Worm (Caenorhabditis elegans): ENCODE data around the gene pho-10.

pho-10 gene

DNA sequence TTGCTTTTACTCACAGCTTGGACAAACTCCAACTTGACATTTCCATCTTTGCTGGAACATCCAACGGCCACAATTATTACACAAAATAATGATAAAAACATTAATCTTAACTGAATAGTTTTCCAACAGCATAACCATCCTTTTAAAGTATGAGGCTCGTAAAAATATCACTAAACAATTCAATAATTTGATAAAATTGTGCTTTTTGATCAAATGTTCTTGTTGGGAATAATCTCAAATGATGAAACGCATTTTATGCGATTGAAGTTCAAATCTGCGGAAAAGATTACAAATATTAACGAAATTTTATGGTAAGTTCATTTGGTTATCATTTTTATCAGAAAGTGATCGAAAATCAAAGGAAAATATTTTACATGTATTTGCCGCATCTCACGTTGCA lies at the start of gene pho-10:
Gene pho-10, minus strand, starts transcription at position 101 of the 400 bp plus-strand sequence.
- TF ChIP-seq dao-5 (tag; optimal IDR thresholded peaks at IDR 0.05) (no peak), him-1 (tag; optimal IDR thresholded peaks at IDR 0.05) (no peak), W03F9.2 (tag; optimal IDR thresholded peaks at IDR 0.05) (no peak)

DNA sequence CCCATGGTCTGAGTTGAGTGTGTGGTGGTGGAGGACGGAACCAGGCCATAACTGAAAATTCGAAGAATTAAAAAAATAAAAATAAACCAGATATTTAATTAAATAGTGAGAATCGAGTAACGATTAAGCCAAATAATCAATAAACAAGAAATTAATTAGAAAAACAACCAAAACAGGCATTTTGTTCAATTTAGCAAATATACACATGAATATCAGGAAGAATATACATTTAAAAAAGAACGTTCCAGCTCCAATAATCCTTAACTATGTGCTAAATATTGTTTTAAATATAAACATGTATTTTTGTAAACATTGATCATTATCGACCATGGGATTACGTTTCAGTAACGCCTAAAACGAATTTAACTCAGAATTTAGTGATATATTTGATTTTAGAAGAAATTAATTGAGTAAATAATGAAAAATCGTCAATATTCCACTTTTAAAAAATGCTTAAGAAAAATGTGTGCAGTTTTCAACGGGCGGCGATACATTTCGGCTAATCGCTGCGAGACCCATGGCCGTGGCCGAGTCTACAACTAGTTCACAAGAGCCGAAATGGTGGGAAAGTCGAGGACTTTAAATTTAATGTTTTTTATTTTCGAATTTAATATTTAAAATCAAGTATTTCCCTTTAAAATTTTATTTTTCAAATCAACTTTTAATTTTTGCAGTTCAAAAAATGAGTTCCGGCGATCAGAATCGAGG lies 47.8 kb upstream of the pho-10 start, which contains the start of the genes R53.4 and psf-1:
Gene R53.4, minus strand, starts transcription at position 51 of the 708 bp plus-strand sequence.
Gene psf-1, plus strand, starts transcription at position 675 of the 708 bp plus-strand sequence.
- TF ChIP-seq W03F9.2 (tag; optimal IDR thresholded peaks at IDR 0.05) (peak; percentile 75), him-1 (tag; optimal IDR thresholded peaks at IDR 0.05) (peak; percentile 43), dao-5 (tag; optimal IDR thresholded peaks at IDR 0.05) (no peak)

- TF ChIP-seq dao-5 (tag; optimal IDR thresholded peaks at IDR 0.05): no peak
- no peak for TF ChIP-seq him-1 (tag; optimal IDR thresholded peaks at IDR 0.05)
- no peak for TF ChIP-seq W03F9.2 (tag; optimal IDR thresholded peaks at IDR 0.05)
These were observed 46.6 kb upstream of the pho-10 start, which contains the start of gene dtmk-1 for ce11 chrII:9966954-9967353. dtmk-1 (minus strand) TSS chrII:9967099.

ce11 chrII:9965325-9965724 lies 45.0 kb upstream of the pho-10 start:
- no peak for TF ChIP-seq him-1 (tag; optimal IDR thresholded peaks at IDR 0.05)
- no peak for TF ChIP-seq dao-5 (tag; optimal IDR thresholded peaks at IDR 0.05)
- TF ChIP-seq W03F9.2 (tag; optimal IDR thresholded peaks at IDR 0.05): no peak

DNA sequence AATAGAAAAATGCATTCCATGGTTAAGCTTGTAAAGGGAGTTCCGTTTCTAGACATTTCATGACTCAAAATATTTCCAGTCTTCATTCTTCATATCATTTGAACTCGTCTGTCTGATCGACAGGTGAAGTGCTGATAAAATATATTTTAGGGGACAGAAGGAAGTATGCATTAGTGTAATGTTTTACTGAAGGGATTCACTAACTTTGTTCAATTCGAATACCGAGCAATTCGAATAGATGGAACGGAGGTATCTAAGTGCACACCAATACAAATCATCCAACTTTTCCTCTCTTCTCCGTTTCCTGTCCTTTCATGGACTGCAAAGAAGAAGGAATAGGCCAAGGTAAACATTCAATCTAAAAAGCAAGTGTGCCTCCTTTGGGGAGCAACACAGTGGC lies 43.4 kb upstream of the pho-10 start:
- TF ChIP-seq dao-5 (tag; optimal IDR thresholded peaks at IDR 0.05) (no peak), him-1 (tag; optimal IDR thresholded peaks at IDR 0.05) (no peak), W03F9.2 (tag; optimal IDR thresholded peaks at IDR 0.05) (no peak)

ce11 chrII:9960127-9960526 lies 39.8 kb upstream of the pho-10 start:
- TF ChIP-seq W03F9.2 (tag; optimal IDR thresholded peaks at IDR 0.05) (no peak), dao-5 (tag; optimal IDR thresholded peaks at IDR 0.05) (no peak), him-1 (tag; optimal IDR thresholded peaks at IDR 0.05) (no peak)

ce11 chrII:9956116-9956515 lies 35.7 kb upstream of the pho-10 start:
- no peak for TF ChIP-seq W03F9.2 (tag; optimal IDR thresholded peaks at IDR 0.05)
- TF ChIP-seq dao-5 (tag; optimal IDR thresholded peaks at IDR 0.05): no peak
- TF ChIP-seq him-1 (tag; optimal IDR thresholded peaks at IDR 0.05): no peak

- TF ChIP-seq W03F9.2 (tag; optimal IDR thresholded peaks at IDR 0.05): no peak
- TF ChIP-seq dao-5 (tag; optimal IDR thresholded peaks at IDR 0.05): no peak
- no peak for TF ChIP-seq him-1 (tag; optimal IDR thresholded peaks at IDR 0.05)
These were observed 34.5 kb upstream of the pho-10 start, which contains the start of gene egl-43 for ce11 chrII:9954885-9955284. egl-43 (plus strand) TSS chrII:9955185.

- TF ChIP-seq him-1 (tag; optimal IDR thresholded peaks at IDR 0.05): no peak
These were observed 31.5 kb upstream of the pho-10 start for ce11 chrII:9951846-9952245.

- TF ChIP-seq him-1 (tag; optimal IDR thresholded peaks at IDR 0.05): no peak
- no peak for TF ChIP-seq dao-5 (tag; optimal IDR thresholded peaks at IDR 0.05)
- no peak for TF ChIP-seq W03F9.2 (tag; optimal IDR thresholded peaks at IDR 0.05)
These were observed 28.3 kb upstream of the pho-10 start for ce11 chrII:9948662-9949061.

- TF ChIP-seq him-1 (tag; optimal IDR thresholded peaks at IDR 0.05): no peak
- no peak for TF ChIP-seq W03F9.2 (tag; optimal IDR thresholded peaks at IDR 0.05)
- no peak for TF ChIP-seq dao-5 (tag; optimal IDR thresholded peaks at IDR 0.05)
These were observed 23.5 kb upstream of the pho-10 start, which contains the start of gene flad-1 for ce11 chrII:9943837-9944236. flad-1 (plus strand) TSS chrII:9944137.

DNA sequence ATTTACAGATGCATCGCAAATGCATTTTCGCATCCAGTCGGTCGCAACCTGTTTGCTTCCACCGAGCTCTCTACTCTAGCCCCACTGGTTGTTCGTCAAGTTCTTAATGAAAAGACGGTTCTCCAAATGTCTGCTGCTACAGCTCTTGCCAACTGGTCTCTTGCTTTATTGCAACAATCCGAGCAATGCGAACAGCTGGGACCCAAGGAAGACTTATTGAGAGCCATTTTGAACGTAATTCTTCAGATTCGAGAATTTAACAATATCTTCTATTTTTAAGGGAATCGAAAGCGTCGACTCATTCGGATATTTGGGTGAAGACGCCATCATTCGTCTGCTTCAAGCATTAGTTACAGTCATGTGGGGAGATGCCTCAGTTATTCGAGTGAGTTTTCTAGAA lies 22.9 kb upstream of the pho-10 start:
- no peak for TF ChIP-seq dao-5 (tag; optimal IDR thresholded peaks at IDR 0.05)
- no peak for TF ChIP-seq W03F9.2 (tag; optimal IDR thresholded peaks at IDR 0.05)
- TF ChIP-seq him-1 (tag; optimal IDR thresholded peaks at IDR 0.05): no peak

DNA sequence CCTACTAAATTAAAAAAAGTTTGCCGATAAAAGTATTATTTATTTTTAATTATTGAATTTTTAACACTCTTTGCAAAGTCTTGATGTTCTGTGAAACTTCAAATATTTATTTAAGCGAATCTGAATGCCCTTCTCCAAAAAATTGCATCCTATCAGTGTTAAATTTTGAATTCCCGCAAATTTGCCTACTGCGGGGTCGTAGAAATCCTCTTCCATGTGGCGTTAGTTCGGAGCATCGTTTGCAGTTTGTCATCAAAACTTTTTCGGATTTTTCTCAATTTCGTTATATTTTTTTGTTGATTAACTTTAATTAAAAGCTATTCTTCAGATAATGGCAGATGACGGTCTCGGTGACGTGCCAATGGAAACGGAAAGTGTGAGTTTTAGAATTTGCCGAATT lies 20.1 kb upstream of the pho-10 start, which contains the start of gene ufd-3:
Gene ufd-3, plus strand, starts transcription at position 324 of the 400 bp plus-strand sequence.
- TF ChIP-seq dao-5 (tag; optimal IDR thresholded peaks at IDR 0.05) (no peak), W03F9.2 (tag; optimal IDR thresholded peaks at IDR 0.05) (no peak), him-1 (tag; optimal IDR thresholded peaks at IDR 0.05) (peak; percentile 42)

ce11 chrII:9938877-9939276 lies 18.5 kb upstream of the pho-10 start, which contains the start of the genes C05C10.7 and C05C10.5:
C05C10.7 (minus strand) TSS chrII:9938971.
C05C10.5 (plus strand) TSS chrII:9939040.
- TF ChIP-seq W03F9.2 (tag; optimal IDR thresholded peaks at IDR 0.05) (no peak), dao-5 (tag; optimal IDR thresholded peaks at IDR 0.05) (no peak), him-1 (tag; optimal IDR thresholded peaks at IDR 0.05) (no peak)

Measured in whole organism, L4/young adult.